Fruit fly (Drosophila melanogaster): ENCODE measurements around the gene CG7611.

DNA sequence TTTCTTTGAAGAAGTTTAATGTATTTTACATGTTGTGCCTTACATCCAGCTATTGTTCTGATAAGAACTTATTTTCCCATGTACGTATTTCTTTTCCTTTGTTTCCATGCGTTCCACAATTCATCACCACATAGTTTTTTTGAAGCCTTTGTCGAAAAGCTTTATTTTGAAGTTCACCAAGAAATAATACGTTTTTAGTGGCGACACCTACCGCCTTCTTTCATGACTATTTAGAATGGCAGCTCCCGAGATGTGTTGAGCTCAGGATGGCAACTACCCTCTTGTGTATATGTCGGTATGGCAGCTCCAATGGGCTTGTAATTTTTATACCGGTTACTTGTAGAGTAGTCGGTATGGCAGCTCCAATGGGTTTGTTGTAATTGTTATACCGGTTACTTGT lies 39.1 kb upstream of the CG7611 start:
- no peak for TF ChIP-seq Ets98B (GFP tag; IDR thresholded peaks at IDR 0.05)
- TF ChIP-seq gl (tag; optimal IDR thresholded peaks at IDR 0.05) = no peak
- no peak for TF ChIP-seq EcR (GFP tag; optimal IDR thresholded peaks at IDR 0.05)
- TF ChIP-seq CG9948 (tag; optimal IDR thresholded peaks at IDR 0.05) = no peak
- TF ChIP-seq fd96Ca (GFP tag; IDR thresholded peaks at IDR 0.05) = no peak

All from whole organism, pupa.